Worm (Caenorhabditis elegans) whole organism, L1 larva: ENCODE results near the gene ced-8.

Source experiments
- C04F5.9 ChIP-seq: sonication (generic microtip); optimal IDR thresholded peaks from 2 replicates; lab custom pipeline; 2016; ENCODE audit warnings: missing genetic modification characterization, missing compliant biosample characterization
- C16A3.4 ChIP-seq: fragments of 150-350 bp; optimal IDR thresholded peaks from 2 replicates; lab custom pipeline; 2014; ENCODE audit warnings: missing biosample characterization, missing genetic modification characterization
- C34B4.2 ChIP-seq: sonication (generic microtip); optimal IDR thresholded peaks from 2 replicates; lab custom pipeline; 2017; ENCODE audit warnings: mild to moderate bottlenecking, missing genetic modification characterization, missing compliant biosample characterization
- aha-1 ChIP-seq: fragments of 150-350 bp; optimal IDR thresholded peaks from 2 replicates; lab custom pipeline; 2014; ENCODE audit warnings: missing biosample characterization, missing genetic modification characterization
- alr-1 ChIP-seq: fragments of 200-800 bp; sonication (Bioruptor generic); optimal IDR thresholded peaks from 2 replicates; lab custom pipeline; 2018; ENCODE audit warnings: borderline replicate concordance, mild to moderate bottlenecking, missing genetic modification characterization, missing compliant biosample characterization
- aly-2 ChIP-seq: fragments of 150-350 bp; optimal IDR thresholded peaks from 2 replicates; lab custom pipeline; 2014; ENCODE audit warnings: missing biosample characterization, missing genetic modification characterization
- ama-1 ChIP-seq: fragments of 150-350 bp; optimal IDR thresholded peaks from 2 replicates; lab custom pipeline; 2014
- ceh-63 ChIP-seq: fragments of 200-800 bp; sonication (Bioruptor generic); optimal IDR thresholded peaks from 2 replicates; lab custom pipeline; 2018; ENCODE audit warnings: mild to moderate bottlenecking, missing genetic modification characterization, missing compliant biosample characterization
- ceh-8 ChIP-seq: fragments of 200-800 bp; sonication (Bioruptor generic); optimal IDR thresholded peaks from 2 replicates; lab custom pipeline; 2018; ENCODE audit warnings: mild to moderate bottlenecking, missing genetic modification characterization, moderate library complexity, missing compliant biosample characterization
- ceh-82 ChIP-seq, 3 experiments: fragments of 150-350 bp in 1 of 3; sonication (generic microtip) in 2 of 3; optimal IDR thresholded peaks; 2 replicates each; lab custom pipeline; 2014 to 2017; ENCODE audit warnings: missing biosample characterization in 3 of 3, missing genetic modification characterization in 3 of 3
- dsc-1 ChIP-seq: sonication (generic microtip); optimal IDR thresholded peaks from 2 replicates; lab custom pipeline; 2016; ENCODE audit warnings: mild to moderate bottlenecking, missing genetic modification characterization, missing compliant biosample characterization
- efl-1 ChIP-seq, 4 experiments: fragments of 150-350 bp; optimal IDR thresholded peaks in 3 of 4; peaks in 1 of 4; 1 replicate in 1 of 4; 2 replicates in 3 of 4; lab custom pipeline; 2014; ENCODE audit warnings: missing biosample characterization in 2 of 4, missing genetic modification characterization in 2 of 4, missing genetic modification reagents in 2 of 4
- elt-3 ChIP-seq, 6 experiments: fragments of 150-350 bp in 1 of 6; sonication (generic microtip); optimal IDR thresholded peaks; 2 replicates each; lab custom pipeline; 2017 to 2018; ENCODE audit warnings: missing biosample characterization in 6 of 6, missing genetic modification characterization in 6 of 6, inconsistent platforms in 1 of 6
- ets-5 ChIP-seq: fragments of 200-800 bp; sonication (Bioruptor generic); IDR thresholded peaks from 2 replicates; pipeline ENCODE4 v1.3.6; 2022; ENCODE audit warnings: missing genetic modification characterization, missing compliant biosample characterization
- fkh-8 ChIP-seq: sonication (generic microtip); optimal IDR thresholded peaks from 2 replicates; lab custom pipeline; 2016; ENCODE audit warnings: mild to moderate bottlenecking, missing genetic modification characterization, missing compliant biosample characterization
- fos-1 ChIP-seq: fragments of 150-350 bp; optimal IDR thresholded peaks from 2 replicates; lab custom pipeline; 2014; ENCODE audit warnings: missing biosample characterization, missing genetic modification characterization
- hlh-4 ChIP-seq: sonication (generic microtip); optimal IDR thresholded peaks from 2 replicates; lab custom pipeline; 2016; ENCODE audit warnings: mild to moderate bottlenecking, missing genetic modification characterization, missing compliant biosample characterization
- irx-1 ChIP-seq: sonication (generic microtip); optimal IDR thresholded peaks from 2 replicates; lab custom pipeline; 2016; ENCODE audit warnings: missing genetic modification characterization, missing compliant biosample characterization
- isw-1 ChIP-seq: fragments of 200-800 bp; sonication (Bioruptor generic); IDR thresholded peaks from 2 replicates; pipeline ENCODE4 v1.3.6; 2022; ENCODE audit warnings: missing genetic modification characterization, missing compliant biosample characterization
- jun-1 ChIP-seq: fragments of 150-350 bp; optimal IDR thresholded peaks from 2 replicates; lab custom pipeline; 2014; ENCODE audit warnings: missing biosample characterization, missing genetic modification reagents, missing genetic modification characterization
- lin-35 ChIP-seq, 2 experiments: fragments of 150-350 bp; optimal IDR thresholded peaks; 2 replicates each; lab custom pipeline; 2014; ENCODE audit warnings: missing biosample characterization in 2 of 2, missing genetic modification characterization in 2 of 2, missing genetic modification reagents in 2 of 2
- mdl-1 ChIP-seq, 2 experiments: fragments of 150-350 bp; optimal IDR thresholded peaks; 2 replicates each; lab custom pipeline; 2014 to 2017; ENCODE audit warnings: missing biosample characterization in 2 of 2, missing genetic modification characterization in 2 of 2, inconsistent platforms in 1 of 2
- mef-2 ChIP-seq: fragments of 150-350 bp; optimal IDR thresholded peaks from 2 replicates; lab custom pipeline; 2014; ENCODE audit warnings: missing biosample characterization, missing genetic modification characterization
- mep-1 ChIP-seq: fragments of 150-350 bp; optimal IDR thresholded peaks from 2 replicates; lab custom pipeline; 2014; ENCODE audit warnings: missing biosample characterization, missing genetic modification characterization
- nhr-11 ChIP-seq: fragments of 150-350 bp; optimal IDR thresholded peaks from 2 replicates; lab custom pipeline; 2014; ENCODE audit warnings: missing biosample characterization, missing genetic modification characterization
- nhr-12 ChIP-seq: sonication (generic microtip); optimal IDR thresholded peaks from 2 replicates; lab custom pipeline; 2017; ENCODE audit warnings: missing biosample characterization, missing genetic modification characterization
- nhr-19 ChIP-seq: fragments of 200-800 bp; sonication (Bioruptor generic); conservative IDR thresholded peaks from 2 replicates; pipeline ENCODE4 v1.3.6; 2022; ENCODE audit warnings: missing genetic modification characterization, missing compliant biosample characterization
- nhr-28 ChIP-seq: fragments of 150-350 bp; optimal IDR thresholded peaks from 2 replicates; lab custom pipeline; 2014; ENCODE audit warnings: missing biosample characterization, missing genetic modification characterization
- nhr-76 ChIP-seq: sonication (generic microtip); optimal IDR thresholded peaks from 2 replicates; lab custom pipeline; 2017; ENCODE audit warnings: missing biosample characterization, missing genetic modification characterization
- nhr-77 ChIP-seq: fragments of 150-350 bp; optimal IDR thresholded peaks from 2 replicates; lab custom pipeline; 2014; ENCODE audit warnings: missing biosample characterization, missing genetic modification characterization
- nhr-85 ChIP-seq: sonication (generic microtip); peaks from one replicate; lab custom pipeline; 2016; ENCODE audit warnings: missing genetic modification characterization, inconsistent platforms, missing compliant biosample characterization
- skn-1 ChIP-seq: fragments of 150-350 bp; optimal IDR thresholded peaks from 2 replicates; lab custom pipeline; 2014; ENCODE audit warnings: missing biosample characterization, missing genetic modification characterization
- snpc-4 ChIP-seq: fragments of 150-350 bp; optimal IDR thresholded peaks from 2 replicates; lab custom pipeline; 2014; ENCODE audit warnings: missing biosample characterization, missing genetic modification characterization
- sox-4 ChIP-seq: sonication (generic microtip); optimal IDR thresholded peaks from 2 replicates; lab custom pipeline; 2016; ENCODE audit warnings: missing genetic modification characterization, missing compliant biosample characterization
- swsn-7 ChIP-seq: sonication (generic microtip); optimal IDR thresholded peaks from 2 replicates; lab custom pipeline; 2016; ENCODE audit warnings: missing genetic modification characterization, missing compliant biosample characterization
- tbx-2 ChIP-seq: sonication (generic microtip); optimal IDR thresholded peaks from 2 replicates; lab custom pipeline; 2016; ENCODE audit warnings: missing genetic modification characterization, missing compliant biosample characterization
- tlp-1 ChIP-seq: fragments of 150-350 bp; optimal IDR thresholded peaks from 2 replicates; lab custom pipeline; 2014; ENCODE audit warnings: missing biosample characterization, missing genetic modification characterization
- unc-130 ChIP-seq: fragments of 150-350 bp; optimal IDR thresholded peaks from 2 replicates; lab custom pipeline; 2017; ENCODE audit warnings: missing biosample characterization, missing genetic modification characterization, inconsistent platforms
- unc-86 ChIP-seq: sonication (generic microtip); optimal IDR thresholded peaks from 2 replicates; lab custom pipeline; 2016; ENCODE audit warnings: missing genetic modification characterization, missing compliant biosample characterization
- xbp-1 ChIP-seq: sonication (generic microtip); optimal IDR thresholded peaks from 2 replicates; lab custom pipeline; 2016; ENCODE audit warnings: missing genetic modification characterization, missing compliant biosample characterization
- zip-4 ChIP-seq: fragments of 200-800 bp; sonication (Bioruptor generic); optimal IDR thresholded peaks from 2 replicates; lab custom pipeline; 2018; ENCODE audit warnings: mild to moderate bottlenecking, missing genetic modification characterization, moderate library complexity, missing compliant biosample characterization
- ztf-11 ChIP-seq, 2 experiments: sonication (generic microtip); optimal IDR thresholded peaks; 2 replicates each; lab custom pipeline; 2016 to 2017; ENCODE audit warnings: missing genetic modification characterization in 2 of 2, missing biosample characterization in 1 of 2, missing compliant biosample characterization in 1 of 2
- ztf-4 ChIP-seq: fragments of 150-350 bp; optimal IDR thresholded peaks from 2 replicates; lab custom pipeline; 2014; ENCODE audit warnings: missing biosample characterization, missing genetic modification characterization

The ced-8 gene

ce11 chrX:8378312-8378711, 38.4 kb downstream of the ced-8 start, which contains the start of gene tbc-18 (continued):
- TF ChIP-seq alr-1 (tag; lab: Kevin White, UChicago) (no peak), mep-1 (peak; percentile 9), aha-1 (tag; lab: Kevin White, UChicago) (no peak), tlp-1 (tag; lab: Kevin White, UChicago) (no peak), zip-4 (GFP tag; lab: Kevin White, UChicago) (no peak), nhr-19 (no peak), elt-3 (tag; optimal IDR thresholded peaks at IDR 0.05; lab: Kevin White, UChicago) (no peak), snpc-4 (tag; lab: Kevin White, UChicago) (no peak), jun-1 (tag; lab: Kevin White, UChicago) (no peak), unc-130 (tag; lab: Kevin White, UChicago) (no peak), nhr-11 (tag; lab: Kevin White, UChicago) (no peak), C34B4.2 (tag; lab: Kevin White, UChicago) (no peak), isw-1 (GFP tag; lab: Robert Waterston, UW) (peak; percentile 18; the same call in 1 of the 2 replicates), ceh-82 (tag; optimal IDR thresholded peaks at IDR 0.05; lab: Kevin White, UChicago) (peak in 1 of 3 experiments; percentile 64), nhr-85 (tag; lab: Kevin White, UChicago) (no peak), tbx-2 (no peak), nhr-28 (tag; lab: Kevin White, UChicago) (no peak), ama-1 (lab: Kevin White, UChicago) (no peak), fos-1 (tag; lab: Kevin White, UChicago) (no peak), ets-5 (GFP tag; lab: Robert Waterston, UW) (no peak), C16A3.4 (tag; lab: Kevin White, UChicago) (no peak), skn-1 (no peak), aly-2 (tag; lab: Kevin White, UChicago) (no peak), sox-4 (tag; lab: Kevin White, UChicago) (no peak), ceh-63 (GFP tag; lab: Kevin White, UChicago) (no peak), nhr-76 (tag; lab: Kevin White, UChicago) (no peak), mef-2 (tag; lab: Kevin White, UChicago) (no peak), efl-1 (optimal IDR thresholded peaks at IDR 0.05; lab: Kevin White, UChicago) (peak; percentile 6 to 46), efl-1 (GFP tag; optimal IDR thresholded peaks at IDR 0.05 in 1 of 2; lab: Kevin White, UChicago) (no peak), dsc-1 (tag; lab: Kevin White, UChicago) (peak; percentile 62), nhr-12 (tag; lab: Kevin White, UChicago) (no peak), fkh-8 (tag; lab: Kevin White, UChicago) (peak; percentile 87), nhr-77 (tag; lab: Kevin White, UChicago) (no peak), mdl-1 (tag; optimal IDR thresholded peaks at IDR 0.05; lab: Kevin White, UChicago) (no peak), xbp-1 (peak; percentile 32), lin-35 (GFP tag; optimal IDR thresholded peaks at IDR 0.05; lab: Kevin White, UChicago) (peak in 1 of 2 experiments; percentile 10), ztf-11 (tag; optimal IDR thresholded peaks at IDR 0.05; lab: Kevin White, UChicago) (no peak), swsn-7 (tag; lab: Kevin White, UChicago) (peak; percentile 45), unc-86 (tag; lab: Kevin White, UChicago) (peak; percentile 54), ztf-4 (tag; lab: Kevin White, UChicago) (no peak), ceh-8 (GFP tag; lab: Kevin White, UChicago) (no peak)
- TF ChIP-seq, all 84 proteins: peak for 20

ce11 chrX:8371906-8372305, 44.8 kb downstream of the ced-8 start, which contains the start of gene nep-15:
Gene nep-15, plus strand, starts transcription at chrX:8372206.
- TF ChIP-seq ceh-8 (GFP tag; lab: Kevin White, UChicago), result no peak
- no peak for TF ChIP-seq ceh-63 (GFP tag; lab: Kevin White, UChicago)
- TF ChIP-seq C04F5.9 (tag; lab: Kevin White, UChicago), result no peak
- TF ChIP-seq nhr-85 (tag; lab: Kevin White, UChicago), result no peak
- TF ChIP-seq efl-1 (optimal IDR thresholded peaks at IDR 0.05; lab: Kevin White, UChicago), result no peak
- no peak for TF ChIP-seq efl-1 (GFP tag; optimal IDR thresholded peaks at IDR 0.05 in 1 of 2; lab: Kevin White, UChicago)
- no peak for TF ChIP-seq C16A3.4 (tag; lab: Kevin White, UChicago)
- TF ChIP-seq hlh-4 (tag; lab: Kevin White, UChicago), result no peak
- TF ChIP-seq irx-1 (tag; lab: Kevin White, UChicago), result no peak
